Worm (Caenorhabditis elegans): Measurements from ENCODE around the gene rabx-5.

DNA sequence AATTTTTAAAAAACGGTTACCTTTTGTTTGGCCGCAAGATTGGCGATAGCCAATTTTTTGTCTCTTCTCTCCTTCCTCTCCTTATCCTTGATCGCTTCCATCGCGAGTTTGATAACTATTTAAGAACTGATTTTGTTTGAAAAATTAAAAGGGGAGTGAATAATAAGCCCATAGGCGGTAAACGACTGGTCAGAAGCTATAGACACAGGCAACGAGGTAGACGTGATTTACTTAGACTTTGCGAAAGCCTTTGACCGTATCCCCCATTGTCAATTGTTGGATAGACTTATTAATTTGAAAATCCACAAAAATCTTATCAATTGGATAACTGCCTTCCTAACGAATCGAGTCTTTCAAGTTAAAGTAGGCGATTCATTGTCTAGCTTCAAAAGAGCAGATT, 18.9 kb upstream of the rabx-5 start, which contains the start of gene Y45F3A.5:
- no peak for TF ChIP-seq R02D3.7 (tag; optimal IDR thresholded peaks at IDR 0.05)
- no peak for TF ChIP-seq pqm-1 (tag; optimal IDR thresholded peaks at IDR 0.05)
- TF ChIP-seq nhr-76 (tag; optimal IDR thresholded peaks at IDR 0.05) = no peak
- TF ChIP-seq nhr-11 (tag; optimal IDR thresholded peaks at IDR 0.05) = no peak
- TF ChIP-seq nhr-25 (tag; optimal IDR thresholded peaks at IDR 0.05) = no peak
- TF ChIP-seq elt-3 (tag; optimal IDR thresholded peaks at IDR 0.05) = no peak
- TF ChIP-seq nfya-1 (tag; optimal IDR thresholded peaks at IDR 0.05; ENCODE audit: insufficient read depth) = no peak
- TF ChIP-seq ceh-82 (tag; optimal IDR thresholded peaks at IDR 0.05) = no peak
- TF ChIP-seq skn-1 (tag; optimal IDR thresholded peaks at IDR 0.05) = no peak
- no peak for TF ChIP-seq unc-62 (GFP tag; optimal IDR thresholded peaks at IDR 0.05)
- no peak for TF ChIP-seq tbx-2 (tag; optimal IDR thresholded peaks at IDR 0.05)

Measured in whole organism, L3 larva.